Worm (Caenorhabditis elegans): ENCODE measurements around the gene nhr-114.
A peak's percentile ranks its signal among the peaks of the same experiment; 100 is the strongest.

The nhr-114 gene

ce11 chrV:4194587-4195211 lies 7.7 kb downstream of the nhr-114 start, which contains the start of gene Y45G5AM.9 (continued):
- TF ChIP-seq lin-1 (GFP tag; IDR thresholded peaks at IDR 0.05), result peak; percentile 66; the same call in 1 of the 2 replicates
- TF ChIP-seq arid-1 (GFP tag; conservative IDR thresholded peaks at IDR 0.05), result no peak; the same call in 1 of the 2 replicates
- no peak for TF ChIP-seq aly-2 (tag; optimal IDR thresholded peaks at IDR 0.05)
- TF ChIP-seq spr-3 (GFP tag; optimal IDR thresholded peaks at IDR 0.05), result no peak
- 0 out of 2 replicates have a peak, but pooled peaks have one; percentile 30 for TF ChIP-seq php-3 (GFP tag; IDR thresholded peaks at IDR 0.05)
- TF ChIP-seq lim-7 (GFP tag; IDR thresholded peaks at IDR 0.05), result no peak
- no peak for TF ChIP-seq saeg-2 (GFP tag; IDR thresholded peaks at IDR 0.05)
- peak; percentile 35 to 86 for TF ChIP-seq lsy-2 (tag; optimal IDR thresholded peaks at IDR 0.05)
- TF ChIP-seq F37D6.2 (tag; optimal IDR thresholded peaks at IDR 0.05), result peak; percentile 64
- peak; percentile 49; the same call in 1 of the 2 replicates for TF ChIP-seq T26A8.4 (GFP tag; IDR thresholded peaks at IDR 0.05)
- TF ChIP-seq zip-11 (GFP tag; IDR thresholded peaks at IDR 0.05), result no peak
- peak; percentile 81 for TF ChIP-seq egl-43 (GFP tag; IDR thresholded peaks at IDR 0.05)

- TF ChIP-seq skn-1 (tag; optimal IDR thresholded peaks at IDR 0.05) (no peak), ztf-7 (tag; optimal IDR thresholded peaks at IDR 0.05) (no peak), mdl-1 (tag; optimal IDR thresholded peaks at IDR 0.05) (no peak), unc-130 (GFP tag; optimal IDR thresholded peaks at IDR 0.05) (no peak), dmd-8 (GFP tag; IDR thresholded peaks at IDR 0.05) (no peak), nhr-42 (GFP tag; IDR thresholded peaks at IDR 0.05) (no peak), lim-7 (GFP tag; IDR thresholded peaks at IDR 0.05) (no peak), nhr-25 (tag; optimal IDR thresholded peaks at IDR 0.05; ENCODE audit: borderline replicate concordance, insufficient read depth) (no peak), jun-1 (tag; optimal IDR thresholded peaks at IDR 0.05) (no peak), mep-1 (tag; optimal IDR thresholded peaks at IDR 0.05) (no peak), madf-9 (GFP tag; conservative IDR thresholded peaks at IDR 0.05) (no peak), rbr-2 (tag; optimal IDR thresholded peaks at IDR 0.05) (no peak), nhr-48 (tag; optimal IDR thresholded peaks at IDR 0.05) (no peak)
Measured at ce11 chrV:4195283-4195682, 8.3 kb downstream of the nhr-114 start, which contains the start of gene algn-5. Gene algn-5, plus strand, starts transcription at chrV:4195577.

- TF ChIP-seq lin-1 (GFP tag; IDR thresholded peaks at IDR 0.05) (no peak), snpc-1.2 (GFP tag; IDR thresholded peaks at IDR 0.05) (no peak), aha-1 (tag) (no peak), ztf-11 (tag; optimal IDR thresholded peaks at IDR 0.05) (no peak), mep-1 (tag; optimal IDR thresholded peaks at IDR 0.05) (no peak), zfp-2 (tag; optimal IDR thresholded peaks at IDR 0.05) (no peak), dve-1 (tag; optimal IDR thresholded peaks at IDR 0.05; ENCODE audit: insufficient read depth) (no peak)
Measured at ce11 chrV:4199185-4199584, 12.2 kb downstream of the nhr-114 start, which contains the start of gene rpac-40. Gene rpac-40, plus strand, starts transcription at chrV:4199485.

- no peak for TF ChIP-seq vab-7 (GFP tag; IDR thresholded peaks at IDR 0.05)
- TF ChIP-seq spr-1 (tag; optimal IDR thresholded peaks at IDR 0.05), result no peak
- TF ChIP-seq saeg-2 (GFP tag; IDR thresholded peaks at IDR 0.05), result no peak
- no peak for TF ChIP-seq nhr-237 (tag; optimal IDR thresholded peaks at IDR 0.05)
- TF ChIP-seq nhr-48 (tag; optimal IDR thresholded peaks at IDR 0.05), result no peak
- no peak for TF ChIP-seq T26A8.4 (GFP tag; IDR thresholded peaks at IDR 0.05)
- no peak for TF ChIP-seq egl-43 (GFP tag; IDR thresholded peaks at IDR 0.05)
- no peak for TF ChIP-seq pha-4 (GFP tag; IDR thresholded peaks at IDR 0.05)
- no peak for TF ChIP-seq pha-4 (tag; optimal IDR thresholded peaks at IDR 0.05)
- no peak for TF ChIP-seq lin-13 (GFP tag; optimal IDR thresholded peaks at IDR 0.05)
- TF ChIP-seq nhr-102 (tag; optimal IDR thresholded peaks at IDR 0.05), result no peak
- TF ChIP-seq duxl-1 (tag; optimal IDR thresholded peaks at IDR 0.05; ENCODE audit: poor library complexity), result no peak
- no peak for TF ChIP-seq T20F7.1 (GFP tag; optimal IDR thresholded peaks at IDR 0.05)
- no peak for TF ChIP-seq mdt-29 (GFP tag; IDR thresholded peaks at IDR 0.05)
Measured at ce11 chrV:4204421-4204820, 17.4 kb downstream of the nhr-114 start, which contains the start of gene H43I07.1. Gene H43I07.1, plus strand, starts transcription at chrV:4204721.
